Worm (Caenorhabditis elegans) whole organism, L1 larva: ENCODE results near the gene Y82E9BR.20.

Experiments used
- C34B4.2 ChIP-seq: sonication (generic microtip); optimal IDR thresholded peaks from 2 replicates; lab custom pipeline; 2017; ENCODE audit warnings: mild to moderate bottlenecking, missing genetic modification characterization, missing compliant biosample characterization
- F16B12.6 ChIP-seq: fragments of 150-350 bp; optimal IDR thresholded peaks from 2 replicates; lab custom pipeline; 2014; ENCODE audit warnings: missing biosample characterization, missing genetic modification characterization
- Y116A8C.19 ChIP-seq: sonication (generic microtip); optimal IDR thresholded peaks from 2 replicates; lab custom pipeline; 2016; ENCODE audit warnings: missing compliant biosample characterization, missing genetic modification characterization, borderline replicate concordance
- ama-1 ChIP-seq: fragments of 150-350 bp; optimal IDR thresholded peaks from 2 replicates; lab custom pipeline; 2014
- ceh-63 ChIP-seq: fragments of 200-800 bp; sonication (Bioruptor generic); optimal IDR thresholded peaks from 2 replicates; lab custom pipeline; 2018; ENCODE audit warnings: mild to moderate bottlenecking, missing genetic modification characterization, missing compliant biosample characterization
- ceh-88 ChIP-seq: fragments of 200-800 bp; sonication (Bioruptor generic); IDR thresholded peaks from 2 replicates; pipeline ENCODE4 v1.3.6; 2022; ENCODE audit warnings: missing genetic modification characterization, missing compliant biosample characterization
- ces-1 ChIP-seq: fragments of 150-350 bp; optimal IDR thresholded peaks from 2 replicates; lab custom pipeline; 2014; ENCODE audit warnings: missing biosample characterization, missing genetic modification reagents, missing genetic modification characterization
- dsc-1 ChIP-seq: sonication (generic microtip); optimal IDR thresholded peaks from 2 replicates; lab custom pipeline; 2016; ENCODE audit warnings: mild to moderate bottlenecking, missing genetic modification characterization, missing compliant biosample characterization
- efl-1 ChIP-seq, 4 experiments: fragments of 150-350 bp; optimal IDR thresholded peaks in 3 of 4; peaks in 1 of 4; 1 replicate in 1 of 4; 2 replicates in 3 of 4; lab custom pipeline; 2014; ENCODE audit warnings: missing biosample characterization in 2 of 4, missing genetic modification characterization in 2 of 4, missing genetic modification reagents in 2 of 4
- efl-3 ChIP-seq: fragments of 200-800 bp; sonication (Bioruptor generic); optimal IDR thresholded peaks from 2 replicates; lab custom pipeline; 2018; ENCODE audit warnings: mild to moderate bottlenecking, missing genetic modification characterization, missing compliant biosample characterization
- elt-2 ChIP-seq: sonication (generic microtip); optimal IDR thresholded peaks from 2 replicates; lab custom pipeline; 2016; ENCODE audit warnings: missing genetic modification characterization, mild to moderate bottlenecking, inconsistent platforms, missing compliant biosample characterization, missing genetic modification reagents
- ets-5 ChIP-seq: fragments of 200-800 bp; sonication (Bioruptor generic); IDR thresholded peaks from 2 replicates; pipeline ENCODE4 v1.3.6; 2022; ENCODE audit warnings: missing genetic modification characterization, missing compliant biosample characterization
- fkh-10 ChIP-seq: sonication (generic microtip); optimal IDR thresholded peaks from 2 replicates; lab custom pipeline; 2017; ENCODE audit warnings: missing biosample characterization, missing genetic modification reagents, missing genetic modification characterization
- fkh-8 ChIP-seq: sonication (generic microtip); optimal IDR thresholded peaks from 2 replicates; lab custom pipeline; 2016; ENCODE audit warnings: mild to moderate bottlenecking, missing genetic modification characterization, missing compliant biosample characterization
- fos-1 ChIP-seq: fragments of 150-350 bp; optimal IDR thresholded peaks from 2 replicates; lab custom pipeline; 2014; ENCODE audit warnings: missing biosample characterization, missing genetic modification characterization
- grh-1 ChIP-seq: fragments of 200-800 bp; sonication (Bioruptor generic); IDR thresholded peaks from 2 replicates; pipeline ENCODE4 v1.3.6; 2022; ENCODE audit warnings: missing genetic modification reagents, missing genetic modification characterization, missing compliant biosample characterization
- hlh-4 ChIP-seq: sonication (generic microtip); optimal IDR thresholded peaks from 2 replicates; lab custom pipeline; 2016; ENCODE audit warnings: mild to moderate bottlenecking, missing genetic modification characterization, missing compliant biosample characterization
- hpl-2 ChIP-seq: fragments of 150-350 bp; optimal IDR thresholded peaks from 2 replicates; lab custom pipeline; 2014; ENCODE audit warnings: missing biosample characterization, missing genetic modification reagents, missing genetic modification characterization
- jun-1 ChIP-seq: fragments of 150-350 bp; optimal IDR thresholded peaks from 2 replicates; lab custom pipeline; 2014; ENCODE audit warnings: missing biosample characterization, missing genetic modification reagents, missing genetic modification characterization
- lin-14 ChIP-seq: fragments of 200-800 bp; sonication (Bioruptor generic); optimal IDR thresholded peaks from 2 replicates; lab custom pipeline; 2018; ENCODE audit warnings: mild to moderate bottlenecking, missing genetic modification characterization, moderate library complexity, missing compliant biosample characterization
- lin-15B ChIP-seq: fragments of 150-350 bp; sonication (generic microtip); optimal IDR thresholded peaks from 3 replicates; lab custom pipeline; 2014; ENCODE audit warnings: missing biosample characterization, missing genetic modification characterization
- lin-35 ChIP-seq, 2 experiments: fragments of 150-350 bp; optimal IDR thresholded peaks; 2 replicates each; lab custom pipeline; 2014; ENCODE audit warnings: missing biosample characterization in 2 of 2, missing genetic modification characterization in 2 of 2, missing genetic modification reagents in 2 of 2
- lir-3 ChIP-seq: sonication (generic microtip); optimal IDR thresholded peaks from 2 replicates; lab custom pipeline; 2016; ENCODE audit warnings: mild to moderate bottlenecking, missing genetic modification characterization, moderate library complexity, missing compliant biosample characterization; ENCODE audit not compliant: poor library complexity
- lsy-2 ChIP-seq, 2 experiments: fragments of 150-350 bp; optimal IDR thresholded peaks; 2 replicates each; lab custom pipeline; 2014; ENCODE audit warnings: missing biosample characterization in 2 of 2, missing genetic modification characterization in 2 of 2
- mdl-1 ChIP-seq, 2 experiments: fragments of 150-350 bp; optimal IDR thresholded peaks; 2 replicates each; lab custom pipeline; 2014 to 2017; ENCODE audit warnings: missing biosample characterization in 2 of 2, missing genetic modification characterization in 2 of 2, inconsistent platforms in 1 of 2
- mef-2 ChIP-seq: fragments of 150-350 bp; optimal IDR thresholded peaks from 2 replicates; lab custom pipeline; 2014; ENCODE audit warnings: missing biosample characterization, missing genetic modification characterization
- mep-1 ChIP-seq: fragments of 150-350 bp; optimal IDR thresholded peaks from 2 replicates; lab custom pipeline; 2014; ENCODE audit warnings: missing biosample characterization, missing genetic modification characterization
- nhr-11 ChIP-seq: fragments of 150-350 bp; optimal IDR thresholded peaks from 2 replicates; lab custom pipeline; 2014; ENCODE audit warnings: missing biosample characterization, missing genetic modification characterization
- nhr-12 ChIP-seq: sonication (generic microtip); optimal IDR thresholded peaks from 2 replicates; lab custom pipeline; 2017; ENCODE audit warnings: missing biosample characterization, missing genetic modification characterization
- nhr-19 ChIP-seq: fragments of 200-800 bp; sonication (Bioruptor generic); conservative IDR thresholded peaks from 2 replicates; pipeline ENCODE4 v1.3.6; 2022; ENCODE audit warnings: missing genetic modification characterization, missing compliant biosample characterization
- nhr-20 ChIP-seq: sonication (generic microtip); optimal IDR thresholded peaks from 2 replicates; lab custom pipeline; 2016; ENCODE audit warnings: mild to moderate bottlenecking, missing genetic modification characterization, missing compliant biosample characterization
- nhr-237 ChIP-seq: fragments of 150-350 bp; optimal IDR thresholded peaks from 2 replicates; lab custom pipeline; 2014; ENCODE audit warnings: missing biosample characterization, missing genetic modification characterization
- nhr-47 ChIP-seq: sonication (generic microtip); optimal IDR thresholded peaks from 2 replicates; lab custom pipeline; 2016; ENCODE audit warnings: mild to moderate bottlenecking, missing genetic modification characterization, moderate library complexity, missing compliant biosample characterization
- nhr-71 ChIP-seq: sonication (generic microtip); optimal IDR thresholded peaks from 2 replicates; lab custom pipeline; 2016; ENCODE audit warnings: mild to moderate bottlenecking, missing genetic modification characterization, moderate library complexity, missing compliant biosample characterization
- nhr-76 ChIP-seq: sonication (generic microtip); optimal IDR thresholded peaks from 2 replicates; lab custom pipeline; 2017; ENCODE audit warnings: missing biosample characterization, missing genetic modification characterization
- nhr-77 ChIP-seq: fragments of 150-350 bp; optimal IDR thresholded peaks from 2 replicates; lab custom pipeline; 2014; ENCODE audit warnings: missing biosample characterization, missing genetic modification characterization
- nhr-84 ChIP-seq: sonication (generic microtip); optimal IDR thresholded peaks from 2 replicates; lab custom pipeline; 2017; ENCODE audit warnings: missing biosample characterization, missing genetic modification characterization
- nhr-90 ChIP-seq: sonication (generic microtip); optimal IDR thresholded peaks from 2 replicates; lab custom pipeline; 2016; ENCODE audit warnings: mild to moderate bottlenecking, missing genetic modification characterization, missing compliant biosample characterization; ENCODE audit not compliant: poor library complexity
- pag-3 ChIP-seq: sonication (generic microtip); optimal IDR thresholded peaks from 2 replicates; lab custom pipeline; 2017; ENCODE audit warnings: missing genetic modification characterization, mild to moderate bottlenecking, missing compliant biosample characterization, antibody characterized with exemption, borderline replicate concordance; ENCODE audit not compliant: insufficient read depth
- pax-3 ChIP-seq: fragments of 200-800 bp; sonication (Bioruptor generic); optimal IDR thresholded peaks from 2 replicates; lab custom pipeline; 2018; ENCODE audit warnings: mild to moderate bottlenecking, missing genetic modification characterization, moderate library complexity, missing compliant biosample characterization
- pqm-1 ChIP-seq: sonication (generic microtip); optimal IDR thresholded peaks from 3 replicates; lab custom pipeline; 2017; ENCODE audit warnings: missing biosample characterization, missing genetic modification characterization
- skn-1 ChIP-seq: fragments of 150-350 bp; optimal IDR thresholded peaks from 2 replicates; lab custom pipeline; 2014; ENCODE audit warnings: missing biosample characterization, missing genetic modification characterization
- snpc-4 ChIP-seq: fragments of 150-350 bp; optimal IDR thresholded peaks from 2 replicates; lab custom pipeline; 2014; ENCODE audit warnings: missing biosample characterization, missing genetic modification characterization
- snu-23 ChIP-seq: sonication (generic microtip); optimal IDR thresholded peaks from 2 replicates; lab custom pipeline; 2016; ENCODE audit warnings: missing genetic modification characterization, missing compliant biosample characterization
- sup-37 ChIP-seq: fragments of 200-800 bp; sonication (Bioruptor generic); optimal IDR thresholded peaks from 2 replicates; lab custom pipeline; 2018; ENCODE audit warnings: mild to moderate bottlenecking, missing genetic modification characterization, missing compliant biosample characterization
- tbx-2 ChIP-seq: sonication (generic microtip); optimal IDR thresholded peaks from 2 replicates; lab custom pipeline; 2016; ENCODE audit warnings: missing genetic modification characterization, missing compliant biosample characterization
- unc-62 ChIP-seq: fragments of 150-350 bp; optimal IDR thresholded peaks from 2 replicates; lab custom pipeline; 2014; ENCODE audit warnings: missing biosample characterization, missing genetic modification reagents, missing genetic modification characterization
- unc-86 ChIP-seq: sonication (generic microtip); optimal IDR thresholded peaks from 2 replicates; lab custom pipeline; 2016; ENCODE audit warnings: missing genetic modification characterization, missing compliant biosample characterization
- unc-98 ChIP-seq: fragments of 200-800 bp; sonication (Bioruptor generic); IDR thresholded peaks from 2 replicates; pipeline ENCODE4 v1.3.6; 2022; ENCODE audit warnings: missing genetic modification characterization, missing compliant biosample characterization
- xbp-1 ChIP-seq: sonication (generic microtip); optimal IDR thresholded peaks from 2 replicates; lab custom pipeline; 2016; ENCODE audit warnings: missing genetic modification characterization, missing compliant biosample characterization
- zag-1 ChIP-seq: fragments of 150-350 bp; optimal IDR thresholded peaks from 2 replicates; lab custom pipeline; 2014; ENCODE audit warnings: missing biosample characterization, missing genetic modification characterization
- ztf-11 ChIP-seq, 2 experiments: sonication (generic microtip); optimal IDR thresholded peaks; 2 replicates each; lab custom pipeline; 2016 to 2017; ENCODE audit warnings: missing genetic modification characterization in 2 of 2, missing biosample characterization in 1 of 2, missing compliant biosample characterization in 1 of 2
- ztf-4 ChIP-seq: fragments of 150-350 bp; optimal IDR thresholded peaks from 2 replicates; lab custom pipeline; 2014; ENCODE audit warnings: missing biosample characterization, missing genetic modification characterization

Y82E9BR.20 gene

ce11 chrIII:1418709-1419108 is 44.5 kb downstream of the Y82E9BR.20 start:
- peak; percentile 79 for TF ChIP-seq nhr-77 (tag; lab: Kevin White, UChicago)
- peak; percentile 47 for TF ChIP-seq ztf-4 (tag; lab: Kevin White, UChicago)
- TF ChIP-seq snpc-4 (tag; lab: Kevin White, UChicago): peak; percentile 34
- TF ChIP-seq pqm-1 (tag; lab: Kevin White, UChicago): no peak
- no peak for TF ChIP-seq zag-1 (tag; lab: Kevin White, UChicago)
- TF ChIP-seq hpl-2 (GFP tag; lab: Kevin White, UChicago): peak; percentile 70
- peak in 1 of 2 experiments; percentile 89 for TF ChIP-seq mdl-1 (tag; optimal IDR thresholded peaks at IDR 0.05; lab: Kevin White, UChicago)
- peak; percentile 90 for TF ChIP-seq fkh-8 (tag; lab: Kevin White, UChicago)
- no peak for TF ChIP-seq ceh-88 (GFP tag; lab: Robert Waterston, UW)
- peak; percentile 62 for TF ChIP-seq fkh-10 (GFP tag; lab: Kevin White, UChicago)
- TF ChIP-seq ama-1 (lab: Kevin White, UChicago): peak; percentile 80
- no peak for TF ChIP-seq ceh-63 (GFP tag; lab: Kevin White, UChicago)
- peak; percentile 87 for TF ChIP-seq nhr-20 (tag; lab: Kevin White, UChicago)
- TF ChIP-seq nhr-47 (tag; lab: Kevin White, UChicago): peak; percentile 93
- TF ChIP-seq ztf-11 (tag; optimal IDR thresholded peaks at IDR 0.05; lab: Kevin White, UChicago): peak in 1 of 2 experiments; percentile 73
- no peak for TF ChIP-seq mef-2 (tag; lab: Kevin White, UChicago)
- no peak for TF ChIP-seq Y116A8C.19 (tag; lab: Kevin White, UChicago)
- peak; percentile 66 for TF ChIP-seq mep-1 (tag; lab: Kevin White, UChicago)
- TF ChIP-seq lir-3 (tag; lab: Kevin White, UChicago): no peak
- peak; percentile 90 for TF ChIP-seq lin-14 (GFP tag; lab: Kevin White, UChicago)
- peak; percentile 89 for TF ChIP-seq dsc-1 (tag; lab: Kevin White, UChicago)
- TF ChIP-seq pag-3: no peak
- TF ChIP-seq lin-15B (tag; lab: Kevin White, UChicago): peak; percentile 86
- TF ChIP-seq grh-1 (GFP tag; lab: Robert Waterston, UW): peak; percentile 86
- TF ChIP-seq nhr-11 (tag; lab: Kevin White, UChicago): no peak
- peak; percentile 87 for TF ChIP-seq skn-1 (tag; lab: Kevin White, UChicago)
- peak; percentile 99 for TF ChIP-seq lsy-2 (tag; optimal IDR thresholded peaks at IDR 0.05; lab: Kevin White, UChicago)
- peak; percentile 93 for TF ChIP-seq nhr-71 (tag; lab: Kevin White, UChicago)
- peak; percentile 87 for TF ChIP-seq xbp-1 (tag; lab: Kevin White, UChicago)
- TF ChIP-seq nhr-237 (tag; lab: Kevin White, UChicago): peak; percentile 42
- no peak for TF ChIP-seq unc-62 (GFP tag; lab: Kevin White, UChicago)
- peak; percentile 85 for TF ChIP-seq jun-1
- peak; percentile 72 for TF ChIP-seq sup-37 (GFP tag; lab: Kevin White, UChicago)
- peak; percentile 53 for TF ChIP-seq elt-2 (tag; lab: Kevin White, UChicago)
- TF ChIP-seq nhr-84 (tag; lab: Kevin White, UChicago): no peak
- no peak for TF ChIP-seq hlh-4 (tag; lab: Kevin White, UChicago)
- TF ChIP-seq unc-86 (tag; lab: Kevin White, UChicago): peak; percentile 83
- TF ChIP-seq tbx-2 (tag; lab: Kevin White, UChicago): peak; percentile 88
- peak; percentile 93 for TF ChIP-seq snu-23
- TF ChIP-seq F16B12.6 (tag; lab: Kevin White, UChicago): peak; percentile 66
- no peak for TF ChIP-seq efl-3
- TF ChIP-seq nhr-90: peak; percentile 85
- TF ChIP-seq lin-35 (GFP tag; optimal IDR thresholded peaks at IDR 0.05; lab: Kevin White, UChicago): peak; percentile 82 to 89
- no peak for TF ChIP-seq ces-1 (GFP tag; lab: Kevin White, UChicago)
- TF ChIP-seq C34B4.2 (tag; lab: Kevin White, UChicago): peak; percentile 96
- peak; percentile 89 for TF ChIP-seq nhr-19
- no peak for TF ChIP-seq ets-5 (GFP tag; lab: Robert Waterston, UW)
- 0 out of 2 replicates have a peak, but pooled peaks have one; percentile 7 for TF ChIP-seq unc-98
- peak; percentile 85 to 92 for TF ChIP-seq efl-1 (optimal IDR thresholded peaks at IDR 0.05; lab: Kevin White, UChicago)
- peak; percentile 76 to 97 for TF ChIP-seq efl-1 (GFP tag; optimal IDR thresholded peaks at IDR 0.05 in 1 of 2; lab: Kevin White, UChicago)
- no peak for TF ChIP-seq nhr-76 (tag; lab: Kevin White, UChicago)
- TF ChIP-seq fos-1 (tag; lab: Kevin White, UChicago): peak; percentile 68
- peak; percentile 83 for TF ChIP-seq pax-3 (tag; lab: Kevin White, UChicago)
- TF ChIP-seq nhr-12 (tag; lab: Kevin White, UChicago): no peak
